Fruit fly (Drosophila melanogaster) whole organism, embryonic: Measurements from ENCODE around the gene CG33298.

Source experiments
- Adf1 ChIP-seq: fragments of 200-800 bp; sonication (Bioruptor generic); IDR thresholded peaks from 2 replicates; pipeline ENCODE4 v1.3.6; 2022; ENCODE audit warnings: missing biosample characterization, missing genetic modification characterization
- Bdp1 ChIP-seq: fragments of 200-800 bp; sonication (Bioruptor generic); optimal IDR thresholded peaks from 3 replicates; lab custom pipeline; 2016; ENCODE audit warnings: missing biosample characterization, missing genetic modification characterization
- CG10543 ChIP-seq: fragments of 200-800 bp; sonication (Bioruptor generic); optimal IDR thresholded peaks from 3 replicates; lab custom pipeline; 2017; ENCODE audit warnings: missing biosample characterization, mild to moderate bottlenecking, missing genetic modification characterization, moderate library complexity
- CG11456 ChIP-seq: fragments of 200-800 bp; sonication (Bioruptor generic); IDR thresholded peaks from 3 replicates; pipeline ENCODE4 v1.3.6; 2022; ENCODE audit warnings: missing biosample characterization, missing genetic modification characterization
- CG11504 ChIP-seq: fragments of 200-800 bp; sonication (Bioruptor generic); optimal IDR thresholded peaks from 3 replicates; lab custom pipeline; 2019; ENCODE audit warnings: missing biosample characterization, mild to moderate bottlenecking, missing genetic modification characterization, moderate library complexity
- CG12659 ChIP-seq: fragments of 200-800 bp; sonication (Bioruptor generic); optimal IDR thresholded peaks from 3 replicates; lab custom pipeline; 2017; ENCODE audit warnings: mild to moderate bottlenecking, missing biosample characterization, missing genetic modification reagents, missing genetic modification characterization
- CG13287 ChIP-seq: fragments of 200-800 bp; sonication (Bioruptor generic); IDR thresholded peaks from 2 replicates; pipeline ENCODE4 v1.3.6; 2022; ENCODE audit warnings: missing biosample characterization, missing genetic modification characterization; ENCODE audit not compliant: partially characterized antibody
- CG14965 ChIP-seq: fragments of 200-800 bp; sonication (Bioruptor generic); optimal IDR thresholded peaks from 2 replicates; lab custom pipeline; 2016; ENCODE audit warnings: missing biosample characterization, missing genetic modification characterization, borderline replicate concordance
- CG16863 ChIP-seq: fragments of 200-800 bp; sonication (Bioruptor generic); optimal IDR thresholded peaks from 3 replicates; lab custom pipeline; 2016; ENCODE audit warnings: missing biosample characterization, missing genetic modification characterization
- CG17612 ChIP-seq: fragments of 200-800 bp; sonication (Bioruptor generic); IDR thresholded peaks from 2 replicates; pipeline ENCODE4 v1.3.6; 2022; ENCODE audit warnings: missing biosample characterization, missing genetic modification characterization
- CG2116 ChIP-seq: fragments of 200-800 bp; sonication (Bioruptor generic); optimal IDR thresholded peaks from 3 replicates; lab custom pipeline; 2018; ENCODE audit warnings: missing biosample characterization, mild to moderate bottlenecking, missing genetic modification characterization
- CG3281 ChIP-seq: fragments of 200-800 bp; sonication (Bioruptor generic); optimal IDR thresholded peaks from 3 replicates; lab custom pipeline; 2017; ENCODE audit warnings: missing biosample characterization, mild to moderate bottlenecking, missing genetic modification characterization
- CG33213 ChIP-seq: fragments of 200-800 bp; sonication (Bioruptor generic); optimal IDR thresholded peaks from 3 replicates; lab custom pipeline; 2016; ENCODE audit warnings: missing biosample characterization, missing genetic modification characterization
- CG33557 ChIP-seq: fragments of 200-800 bp; sonication (Bioruptor generic); optimal IDR thresholded peaks from 2 replicates; lab custom pipeline; 2019; ENCODE audit warnings: missing biosample characterization, mild to moderate bottlenecking, missing genetic modification characterization, moderate library complexity
- CG3838 ChIP-seq: fragments of 200-800 bp; sonication (Bioruptor generic); optimal IDR thresholded peaks from 3 replicates; lab custom pipeline; 2016; ENCODE audit warnings: missing biosample characterization, missing genetic modification characterization
- CG4854 ChIP-seq: fragments of 200-800 bp; sonication (Bioruptor generic); optimal IDR thresholded peaks from 2 replicates; lab custom pipeline; 2016; ENCODE audit warnings: missing biosample characterization, missing genetic modification characterization, inconsistent platforms
- CG5180 ChIP-seq: fragments of 200-800 bp; sonication (Bioruptor generic); optimal IDR thresholded peaks from 3 replicates; lab custom pipeline; 2017; ENCODE audit warnings: missing biosample characterization, missing genetic modification characterization, mild to moderate bottlenecking, moderate library complexity, missing genetic modification reagents
- CG5245 ChIP-seq: fragments of 200-800 bp; sonication (Bioruptor generic); optimal IDR thresholded peaks from 3 replicates; lab custom pipeline; 2016; ENCODE audit warnings: missing biosample characterization, missing genetic modification characterization
- CG6683 ChIP-seq: fragments of 200-800 bp; sonication (Bioruptor generic); optimal IDR thresholded peaks from 2 replicates; lab custom pipeline; 2017; ENCODE audit warnings: missing biosample characterization, mild to moderate bottlenecking, missing genetic modification characterization, missing genetic modification reagents
- CG6813 ChIP-seq: fragments of 200-800 bp; sonication (Bioruptor generic); optimal IDR thresholded peaks from 2 replicates; lab custom pipeline; 2017; ENCODE audit warnings: missing biosample characterization, missing genetic modification characterization, mild to moderate bottlenecking, moderate library complexity, missing genetic modification reagents
- CG6854 ChIP-seq: fragments of 200-800 bp; sonication (Bioruptor generic); optimal IDR thresholded peaks from 3 replicates; lab custom pipeline; 2017; ENCODE audit warnings: missing biosample characterization, mild to moderate bottlenecking, missing genetic modification characterization
- CG8944 ChIP-seq: fragments of 200-800 bp; sonication (Bioruptor generic); optimal IDR thresholded peaks from 3 replicates; lab custom pipeline; 2016; ENCODE audit warnings: missing biosample characterization, missing genetic modification characterization
- CG9797 ChIP-seq: fragments of 200-800 bp; sonication (Bioruptor generic); optimal IDR thresholded peaks from 3 replicates; lab custom pipeline; 2018; ENCODE audit warnings: missing biosample characterization, mild to moderate bottlenecking, missing genetic modification characterization
- CoRest ChIP-seq: fragments of 200-800 bp; sonication (Bioruptor generic); optimal IDR thresholded peaks from 3 replicates; lab custom pipeline; 2018; ENCODE audit warnings: missing biosample characterization, mild to moderate bottlenecking, missing genetic modification characterization, moderate library complexity
- Dip3 ChIP-seq: fragments of 200-800 bp; sonication (Bioruptor generic); optimal IDR thresholded peaks from 3 replicates; lab custom pipeline; 2016; ENCODE audit warnings: missing biosample characterization, missing genetic modification characterization
- Doc2 ChIP-seq: fragments of 200-800 bp; sonication (Bioruptor generic); IDR thresholded peaks from 2 replicates; pipeline ENCODE4 v1.3.6; 2022; ENCODE audit warnings: missing biosample characterization, missing genetic modification characterization
- Dp ChIP-seq: fragments of 200-800 bp; sonication (Bioruptor generic); optimal IDR thresholded peaks from 2 replicates; lab custom pipeline; 2018; ENCODE audit warnings: missing biosample characterization, mild to moderate bottlenecking, missing genetic modification characterization, moderate library complexity
- E2f1 ChIP-seq: fragments of 200-800 bp; sonication (Bioruptor generic); IDR thresholded peaks from 2 replicates; pipeline ENCODE4 v1.3.6; 2022; ENCODE audit warnings: missing biosample characterization, missing genetic modification characterization
- Fer3 ChIP-seq: fragments of 200-800 bp; sonication (Bioruptor generic); optimal IDR thresholded peaks from 2 replicates; lab custom pipeline; 2018; ENCODE audit warnings: missing biosample characterization, mild to moderate bottlenecking, missing genetic modification characterization, moderate library complexity
- Jarid2 ChIP-seq: fragments of 200-800 bp; sonication (Bioruptor generic); optimal IDR thresholded peaks from 3 replicates; lab custom pipeline; 2017; ENCODE audit warnings: mild to moderate bottlenecking, missing biosample characterization, missing genetic modification reagents, missing genetic modification characterization
- Lpt ChIP-seq: fragments of >200 bp; optimal IDR thresholded peaks from 2 replicates; lab custom pipeline; 2018; ENCODE audit warnings: missing biosample characterization, missing genetic modification characterization
- Max ChIP-seq: fragments of 200-800 bp; sonication (Bioruptor generic); optimal IDR thresholded peaks from 2 replicates; lab custom pipeline; 2016; ENCODE audit warnings: missing biosample characterization, mild to moderate bottlenecking, missing genetic modification characterization
- Neu2 ChIP-seq: fragments of 200-800 bp; sonication (Bioruptor generic); optimal IDR thresholded peaks from 3 replicates; lab custom pipeline; 2016; ENCODE audit warnings: missing biosample characterization, missing genetic modification characterization, borderline replicate concordance
- Rfx ChIP-seq: fragments of 200-800 bp; sonication (Bioruptor generic); IDR thresholded peaks from 2 replicates; pipeline ENCODE4 v1.3.6; 2022; ENCODE audit warnings: missing biosample characterization, missing genetic modification characterization
- Six4 ChIP-seq: fragments of 200-800 bp; sonication (Bioruptor generic); optimal IDR thresholded peaks from 2 replicates; lab custom pipeline; 2016; ENCODE audit warnings: missing biosample characterization, missing genetic modification characterization
- Usf ChIP-seq: fragments of 200-800 bp; sonication (Bioruptor generic); optimal IDR thresholded peaks from 2 replicates; lab custom pipeline; 2017; ENCODE audit warnings: missing genotype, missing biosample characterization, missing genetic modification characterization
- btn ChIP-seq: fragments of 200-800 bp; sonication (Bioruptor generic); optimal IDR thresholded peaks from 2 replicates; lab custom pipeline; 2016; ENCODE audit warnings: missing biosample characterization, missing genetic modification characterization
- dan ChIP-seq: fragments of 200-800 bp; sonication (Bioruptor generic); IDR thresholded peaks from 2 replicates; pipeline ENCODE4 v1.3.6; 2022; ENCODE audit warnings: missing biosample characterization, missing genetic modification characterization
- fd96Cb ChIP-seq: fragments of 200-800 bp; sonication (Bioruptor generic); optimal IDR thresholded peaks from 2 replicates; lab custom pipeline; 2018; ENCODE audit warnings: missing biosample characterization, mild to moderate bottlenecking, missing genetic modification characterization, moderate library complexity
- gsb ChIP-seq: fragments of 200-800 bp; sonication (Bioruptor generic); IDR thresholded peaks from 2 replicates; pipeline ENCODE4 v1.3.6; 2022; ENCODE audit warnings: missing biosample characterization, missing genetic modification characterization
- hbn ChIP-seq: fragments of 200-800 bp; sonication (Bioruptor generic); IDR thresholded peaks from 2 replicates; pipeline ENCODE4 v1.3.6; 2022; ENCODE audit warnings: missing biosample characterization, missing genetic modification characterization; ENCODE audit not compliant: partially characterized antibody
- hth ChIP-seq: fragments of >200 bp; optimal IDR thresholded peaks from 2 replicates; lab custom pipeline; 2017; ENCODE audit warnings: inconsistent platforms
- ind ChIP-seq: fragments of 200-800 bp; sonication (Bioruptor generic); optimal IDR thresholded peaks from 3 replicates; lab custom pipeline; 2016; ENCODE audit warnings: missing biosample characterization, missing genetic modification characterization
- jing ChIP-seq: fragments of 200-800 bp; sonication (Bioruptor generic); optimal IDR thresholded peaks from 2 replicates; lab custom pipeline; 2018; ENCODE audit warnings: missing biosample characterization, mild to moderate bottlenecking, missing genetic modification characterization
- lilli ChIP-seq: fragments of 200-800 bp; sonication (Bioruptor generic); optimal IDR thresholded peaks from 3 replicates; lab custom pipeline; 2016; ENCODE audit warnings: missing biosample characterization, missing genetic modification characterization
- nerfin-1 ChIP-seq: fragments of 200-800 bp; sonication (Bioruptor generic); optimal IDR thresholded peaks from 3 replicates; lab custom pipeline; 2019; ENCODE audit warnings: missing biosample characterization, mild to moderate bottlenecking, missing genetic modification characterization, moderate library complexity
- salm ChIP-seq: fragments of 200-800 bp; sonication (Bioruptor generic); optimal IDR thresholded peaks from 2 replicates; lab custom pipeline; 2018; ENCODE audit warnings: missing biosample characterization, mild to moderate bottlenecking, missing genetic modification characterization
- stwl ChIP-seq: fragments of 200-800 bp; sonication (Bioruptor generic); optimal IDR thresholded peaks from 3 replicates; lab custom pipeline; 2018; ENCODE audit warnings: missing biosample characterization, mild to moderate bottlenecking, missing genetic modification characterization, moderate library complexity
- tup ChIP-seq: fragments of 200-800 bp; sonication (Bioruptor generic); optimal IDR thresholded peaks from 2 replicates; lab custom pipeline; 2016; ENCODE audit warnings: missing biosample characterization, mild to moderate bottlenecking, missing genetic modification characterization, moderate library complexity
- unpg ChIP-seq: fragments of 200-800 bp; sonication (Bioruptor generic); optimal IDR thresholded peaks from 3 replicates; lab custom pipeline; 2018; ENCODE audit warnings: missing biosample characterization, mild to moderate bottlenecking, missing genetic modification characterization, moderate library complexity

CG33298 gene

DNA sequence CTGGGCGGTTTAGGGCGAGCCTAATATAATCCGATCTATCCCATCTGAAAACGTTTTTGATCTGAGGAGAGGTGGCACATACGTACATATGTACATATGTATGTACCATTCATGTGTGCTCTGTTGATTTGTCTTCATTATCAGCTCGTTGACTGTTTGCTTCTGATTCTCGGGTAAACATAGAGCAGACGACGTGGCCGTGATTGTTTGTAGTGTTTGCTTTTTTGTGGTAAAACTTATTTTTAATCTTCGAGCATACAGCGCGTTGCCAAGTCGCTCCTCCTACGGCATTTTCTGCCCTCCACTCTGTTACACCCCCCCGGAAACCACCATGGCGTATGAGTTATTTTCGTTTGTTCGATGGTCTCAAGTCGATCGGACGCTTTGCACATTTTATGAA lies 30.4 kb downstream of the CG33298 start (continued):
- peak; percentile 44 for TF ChIP-seq fd96Cb (tag; lab: Kevin White, UChicago)
- peak; percentile 92 for TF ChIP-seq CG33213 (GFP tag; lab: Kevin White, UChicago)
- peak; percentile 79 for TF ChIP-seq Jarid2 (GFP tag; lab: Kevin White, UChicago)
- TF ChIP-seq CG9797 (GFP tag; lab: Kevin White, UChicago), result peak; percentile 43
- TF ChIP-seq CoRest (tag; lab: Kevin White, UChicago), result peak; percentile 73
- peak; percentile 89 for TF ChIP-seq CG16863 (GFP tag; lab: Kevin White, UChicago)
- TF ChIP-seq Neu2, result no peak
- TF ChIP-seq CG11504 (tag; lab: Kevin White, UChicago), result peak; percentile 36
- TF ChIP-seq Rfx (GFP tag; lab: Robert Waterston, UW), result peak; percentile 89
- TF ChIP-seq Max, result peak; percentile 73
- peak; percentile 88 for TF ChIP-seq CG3838 (GFP tag; lab: Kevin White, UChicago)
- peak; percentile 85 for TF ChIP-seq gsb (GFP tag; lab: Robert Waterston, UW)
- peak; percentile 75 for TF ChIP-seq CG2116 (GFP tag; lab: Kevin White, UChicago)
- peak; percentile 50 for TF ChIP-seq Adf1 (GFP tag; lab: Robert Waterston, UW)
- TF ChIP-seq CG6854, result peak; percentile 87
- TF ChIP-seq CG6813 (GFP tag; lab: Kevin White, UChicago), result peak; percentile 98
- TF ChIP-seq dan (GFP tag; lab: Robert Waterston, UW), result no peak
- peak; percentile 82 for TF ChIP-seq salm (tag; lab: Kevin White, UChicago)
- TF ChIP-seq stwl (tag; lab: Kevin White, UChicago), result peak; percentile 43
- peak; percentile 80 for TF ChIP-seq CG8944 (GFP tag; lab: Kevin White, UChicago)
- TF ChIP-seq jing (GFP tag; lab: Kevin White, UChicago), result peak; percentile 50
- TF ChIP-seq CG5180, result peak; percentile 83
- no peak for TF ChIP-seq Lpt (GFP tag; lab: Kevin White, UChicago)
- TF ChIP-seq CG10543, result peak; percentile 98
- TF ChIP-seq CG12659 (GFP tag; lab: Kevin White, UChicago), result peak; percentile 89
- peak; percentile 67; the same call in 1 of the 2 replicates for TF ChIP-seq E2f1 (GFP tag; lab: Robert Waterston, UW)
- TF ChIP-seq tup (GFP tag; lab: Kevin White, UChicago), result peak; percentile 73
- peak; percentile 51 for TF ChIP-seq lilli (GFP tag; lab: Kevin White, UChicago)
- TF ChIP-seq CG33557 (GFP tag; lab: Kevin White, UChicago), result peak; percentile 95
- peak; percentile 6 for TF ChIP-seq Dp (GFP tag; lab: Kevin White, UChicago)
- peak; percentile 85 for TF ChIP-seq nerfin-1 (tag; lab: Kevin White, UChicago)
- peak; percentile 78 for TF ChIP-seq CG11456 (GFP tag; lab: Robert Waterston, UW)
- peak; percentile 53 for TF ChIP-seq Dip3 (GFP tag; lab: Kevin White, UChicago)
- peak; percentile 26 for TF ChIP-seq ind
- peak; percentile 78 for TF ChIP-seq CG14965 (GFP tag; lab: Kevin White, UChicago)
- peak; percentile 90 for TF ChIP-seq CG6683 (GFP tag; lab: Kevin White, UChicago)
- no peak for TF ChIP-seq CG13287 (GFP tag; lab: Robert Waterston, UW)
- TF ChIP-seq CG5245 (GFP tag; lab: Kevin White, UChicago), result peak; percentile 69
- TF ChIP-seq hbn (GFP tag; lab: Robert Waterston, UW), result no peak
- TF ChIP-seq btn (GFP tag; lab: Kevin White, UChicago), result peak; percentile 91
- peak; percentile 38 for TF ChIP-seq Usf (GFP tag; lab: Kevin White, UChicago)
- peak; percentile 90 for TF ChIP-seq CG4854 (GFP tag; lab: Kevin White, UChicago)
- peak; percentile 75 for TF ChIP-seq Six4 (GFP tag; lab: Kevin White, UChicago)
- no peak for TF ChIP-seq hth
- peak; percentile 87 for TF ChIP-seq Fer3 (tag; lab: Kevin White, UChicago)
- TF ChIP-seq CG3281, result peak; percentile 87
- TF ChIP-seq Doc2, result no peak
- TF ChIP-seq Bdp1 (GFP tag; lab: Kevin White, UChicago), result peak; percentile 85
- TF ChIP-seq unpg (GFP tag; lab: Kevin White, UChicago), result peak; percentile 85
- peak; percentile 49; the same call in 1 of the 2 replicates for TF ChIP-seq CG17612
